Fruit fly (Drosophila melanogaster): ENCODE results near the gene Timp.
A peak's percentile ranks its signal among the peaks of the same experiment; 100 is the strongest.

- peak; percentile 92 for TF ChIP-seq bab1 (GFP tag; optimal IDR thresholded peaks at IDR 0.05)
- TF ChIP-seq kay (GFP tag; ENCODE audit: borderline replicate concordance), result peak; percentile 28
Measured at dm6 chr3R:10261800-10262199, 49.0 kb upstream of the Timp start, which contains the start of the genes Sirt6 and pont.
